Comparison of ENCODE assay signal across 6 worm cellular contexts in the genomic region with DNA sequence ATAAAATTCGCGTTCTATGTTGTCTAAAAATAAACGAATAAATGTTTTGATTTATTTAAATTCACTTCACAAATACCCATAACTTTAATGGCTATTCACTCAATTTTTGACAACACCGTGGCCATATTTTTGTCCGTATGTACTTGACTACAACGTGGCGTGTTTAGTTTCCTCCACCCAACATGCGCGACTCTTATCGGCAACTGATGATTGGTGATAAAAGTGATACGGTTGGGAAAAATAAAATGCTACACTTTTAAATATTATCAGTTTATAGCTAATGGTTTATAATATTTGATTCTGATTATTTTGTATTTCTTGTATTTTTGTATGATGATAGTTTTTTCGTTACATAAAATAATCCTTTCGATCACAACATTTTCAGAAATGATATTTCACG.
A peak's percentile ranks its signal among the peaks of the same experiment; 100 is the strongest.
TF ChIP-seq lines count a peak whose summit lies in the region.

A gene (plus strand): TSS at position 386 of the 400 bp plus-strand sequence.

TF ChIP-seq in whole organism, L1 larva, 84 proteins besides CTCF, POLR2A, EP300 and RAD21 (continues in another document):
- TF ChIP-seq mep-1 (tag; optimal IDR thresholded peaks at IDR 0.05; lab: Kevin White, UChicago) (no peak), nhr-71 (tag; optimal IDR thresholded peaks at IDR 0.05; lab: Kevin White, UChicago) (peak; percentile 10), sox-4 (tag; optimal IDR thresholded peaks at IDR 0.05; lab: Kevin White, UChicago) (no peak), pqm-1 (tag; optimal IDR thresholded peaks at IDR 0.05; lab: Kevin White, UChicago) (peak; percentile 64), lin-35 (GFP tag; optimal IDR thresholded peaks at IDR 0.05; lab: Kevin White, UChicago) (peak in 1 of 2 experiments; percentile 37), C34B4.2 (tag; optimal IDR thresholded peaks at IDR 0.05; lab: Kevin White, UChicago) (no peak), nhr-90 (tag; optimal IDR thresholded peaks at IDR 0.05; lab: Kevin White, UChicago; ENCODE audit: poor library complexity) (peak; percentile 21), ceh-63 (GFP tag; optimal IDR thresholded peaks at IDR 0.05; lab: Kevin White, UChicago) (no peak), lin-14 (GFP tag; optimal IDR thresholded peaks at IDR 0.05; lab: Kevin White, UChicago) (peak; percentile 41), ets-5 (GFP tag; IDR thresholded peaks at IDR 0.05; lab: Robert Waterston, UW) (no peak), nhr-20 (tag; optimal IDR thresholded peaks at IDR 0.05; lab: Kevin White, UChicago) (peak; percentile 42), unc-30 (tag; optimal IDR thresholded peaks at IDR 0.05; lab: Kevin White, UChicago) (no peak), elt-2 (tag; optimal IDR thresholded peaks at IDR 0.05; lab: Kevin White, UChicago) (peak; percentile 94), hlh-4 (tag; optimal IDR thresholded peaks at IDR 0.05; lab: Kevin White, UChicago) (no peak)

TF ChIP-seq in whole organism, L2 larva, 48 proteins besides CTCF, POLR2A, EP300 and RAD21 (continues in another document):
- TF ChIP-seq mdl-1 (tag; optimal IDR thresholded peaks at IDR 0.05; lab: Kevin White, UChicago) = no peak
- no peak for TF ChIP-seq ceh-82 (tag; optimal IDR thresholded peaks at IDR 0.05; lab: Kevin White, UChicago)
- no peak for TF ChIP-seq R02D3.7 (tag; optimal IDR thresholded peaks at IDR 0.05; lab: Kevin White, UChicago)
- TF ChIP-seq nhr-77 (tag; optimal IDR thresholded peaks at IDR 0.05; lab: Kevin White, UChicago) = no peak
- TF ChIP-seq mbf-1 (tag; optimal IDR thresholded peaks at IDR 0.05; lab: Kevin White, UChicago) = no peak
- no peak for TF ChIP-seq zag-1 (tag; optimal IDR thresholded peaks at IDR 0.05; lab: Kevin White, UChicago)
- TF ChIP-seq sma-3 (GFP tag; optimal IDR thresholded peaks at IDR 0.05; lab: Kevin White, UChicago) = no peak
- TF ChIP-seq skn-1 (tag; optimal IDR thresholded peaks at IDR 0.05; lab: Kevin White, UChicago) = peak; percentile 39
- TF ChIP-seq nhr-10 (tag; optimal IDR thresholded peaks at IDR 0.05; lab: Kevin White, UChicago) = no peak
- TF ChIP-seq elt-3 (tag; optimal IDR thresholded peaks at IDR 0.05; lab: Kevin White, UChicago) = no peak
- TF ChIP-seq dmd-4 (tag; optimal IDR thresholded peaks at IDR 0.05; lab: Kevin White, UChicago) = no peak
- no peak for TF ChIP-seq lin-39 (tag; optimal IDR thresholded peaks at IDR 0.05; lab: Kevin White, UChicago)
- peak; percentile 50 for TF ChIP-seq gmeb-1 (tag; optimal IDR thresholded peaks at IDR 0.05; lab: Kevin White, UChicago)
- peak; percentile 52 for TF ChIP-seq sma-9 (GFP tag; optimal IDR thresholded peaks at IDR 0.05; lab: Kevin White, UChicago)
- TF ChIP-seq sma-9 (tag; optimal IDR thresholded peaks at IDR 0.05; lab: Kevin White, UChicago) = no peak
- TF ChIP-seq crh-2 (tag; optimal IDR thresholded peaks at IDR 0.05; lab: Kevin White, UChicago) = peak; percentile 91

TF ChIP-seq in whole organism, L3 larva, 47 proteins besides CTCF, POLR2A, EP300 and RAD21:
- TF ChIP-seq skn-1 (tag; optimal IDR thresholded peaks at IDR 0.05; lab: Kevin White, UChicago) (no peak), nhr-23 (tag; optimal IDR thresholded peaks at IDR 0.05; lab: Kevin White, UChicago) (no peak), pha-4 (tag; optimal IDR thresholded peaks at IDR 0.05; lab: Kevin White, UChicago) (peak; percentile 64), jun-1 (tag; optimal IDR thresholded peaks at IDR 0.05; lab: Kevin White, UChicago) (peak; percentile 64), fos-1 (tag; optimal IDR thresholded peaks at IDR 0.05; lab: Kevin White, UChicago) (no peak), tbx-2 (tag; optimal IDR thresholded peaks at IDR 0.05; lab: Kevin White, UChicago) (no peak), pqm-1 (tag; optimal IDR thresholded peaks at IDR 0.05; lab: Kevin White, UChicago) (peak; percentile 99), hmg-11 (tag; optimal IDR thresholded peaks at IDR 0.05; lab: Kevin White, UChicago) (no peak), nfya-1 (tag; optimal IDR thresholded peaks at IDR 0.05; lab: Kevin White, UChicago; ENCODE audit: insufficient read depth) (peak; percentile 34), ztf-4 (tag; optimal IDR thresholded peaks at IDR 0.05; lab: Kevin White, UChicago) (no peak), fkh-10 (GFP tag; optimal IDR thresholded peaks at IDR 0.05; lab: Kevin White, UChicago) (no peak), nhr-76 (tag; optimal IDR thresholded peaks at IDR 0.05; lab: Kevin White, UChicago) (peak; percentile 81), elt-2 (tag; optimal IDR thresholded peaks at IDR 0.05; lab: Kevin White, UChicago) (peak; percentile 98)

TF ChIP-seq in whole organism, L4 larva, 104 proteins besides CTCF, POLR2A, EP300 and RAD21 (continues in another document):
- peak; percentile 60 for TF ChIP-seq mep-1 (tag; optimal IDR thresholded peaks at IDR 0.05; lab: Kevin White, UChicago)
- TF ChIP-seq tra-1 (GFP tag; IDR thresholded peaks at IDR 0.05; lab: Robert Waterston, UW) = 0 out of 2 replicates have a peak, but pooled peaks have one; percentile 15
- peak; percentile 90 for TF ChIP-seq pqm-1 (tag; optimal IDR thresholded peaks at IDR 0.05; lab: Kevin White, UChicago)
- peak; percentile 2 for TF ChIP-seq nhr-10 (tag; optimal IDR thresholded peaks at IDR 0.05; lab: Kevin White, UChicago)
- no peak for TF ChIP-seq F37D6.2 (tag; optimal IDR thresholded peaks at IDR 0.05; lab: Kevin White, UChicago)
- peak; percentile 88 for TF ChIP-seq hlh-11 (tag; optimal IDR thresholded peaks at IDR 0.05; lab: Kevin White, UChicago)
- TF ChIP-seq dmd-9 (GFP tag; IDR thresholded peaks at IDR 0.05; lab: Robert Waterston, UW) = no peak
- TF ChIP-seq T20F7.1 (GFP tag; optimal IDR thresholded peaks at IDR 0.05; lab: Kevin White, UChicago) = peak; percentile 21
- no peak for TF ChIP-seq egl-43 (GFP tag; IDR thresholded peaks at IDR 0.05; lab: Robert Waterston, UW)
- peak; percentile 59 for TF ChIP-seq mxl-3 (GFP tag; optimal IDR thresholded peaks at IDR 0.05; lab: Kevin White, UChicago)
- TF ChIP-seq nhr-102 (tag; optimal IDR thresholded peaks at IDR 0.05; lab: Kevin White, UChicago) = peak; percentile 32
- TF ChIP-seq hlh-30 (tag; optimal IDR thresholded peaks at IDR 0.05; lab: Kevin White, UChicago; ENCODE audit: insufficient read depth) = peak; percentile 51
- TF ChIP-seq dmd-6 (GFP tag; IDR thresholded peaks at IDR 0.05; lab: Robert Waterston, UW) = peak; percentile 87
- TF ChIP-seq nhr-77 (tag; optimal IDR thresholded peaks at IDR 0.05; lab: Kevin White, UChicago) = peak; percentile 89
- TF ChIP-seq nhr-28 (tag; optimal IDR thresholded peaks at IDR 0.05; lab: Kevin White, UChicago) = peak; percentile 96

TF ChIP-seq in whole organism, late embryonic, 69 proteins besides CTCF, POLR2A, EP300 and RAD21:
- TF ChIP-seq F13H6.1 (tag; optimal IDR thresholded peaks at IDR 0.05; lab: Kevin White, UChicago) (no peak), elt-2 (tag; optimal IDR thresholded peaks at IDR 0.05; lab: Kevin White, UChicago) (peak; percentile 94), zip-5 (tag; optimal IDR thresholded peaks at IDR 0.05; lab: Kevin White, UChicago) (no peak)

TF ChIP-seq in whole organism, young adult, 124 proteins besides CTCF, POLR2A, EP300 and RAD21:
- TF ChIP-seq mes-4 (tag; optimal IDR thresholded peaks at IDR 0.05; lab: Kevin White, UChicago) = no peak
- no peak for TF ChIP-seq cebp-2 (GFP tag; IDR thresholded peaks at IDR 0.05; lab: Robert Waterston, UW)
- peak; percentile 86 for TF ChIP-seq nhr-80 (tag; optimal IDR thresholded peaks at IDR 0.05; lab: Kevin White, UChicago)
- TF ChIP-seq snpc-1.3 (tag; optimal IDR thresholded peaks at IDR 0.05; lab: Kevin White, UChicago; ENCODE audit: insufficient read depth) = no peak
- TF ChIP-seq F52B5.7 (tag; optimal IDR thresholded peaks at IDR 0.05; lab: Kevin White, UChicago) = no peak
- TF ChIP-seq let-607 (tag; optimal IDR thresholded peaks at IDR 0.05; lab: Kevin White, UChicago) = peak in 1 of 2 experiments; percentile 26
TF ChIP-seq in whole organism, young adult: peak in this region for 2.
